Worm (Caenorhabditis elegans) whole organism, midembryonic: Measurements from ENCODE around the gene col-154.

Experiments
- T22C8.4 ChIP-seq: fragments of 200-800 bp; sonication (Bioruptor generic); IDR thresholded peaks from 2 replicates; pipeline ENCODE4 v1.3.6; 2022; ENCODE audit warnings: missing genetic modification characterization, missing compliant biosample characterization
- cog-1 ChIP-seq: sonication (generic microtip); optimal IDR thresholded peaks from 2 replicates; lab custom pipeline; 2016; ENCODE audit warnings: missing genetic modification characterization, missing compliant biosample characterization
- flt-1 ChIP-seq: fragments of 200-800 bp; sonication (Bioruptor generic); IDR thresholded peaks from 2 replicates; pipeline ENCODE4 v1.3.6; 2022; ENCODE audit warnings: missing genetic modification characterization, missing compliant biosample characterization
- klf-2 ChIP-seq: fragments of 200-800 bp; sonication (Bioruptor generic); conservative IDR thresholded peaks from 2 replicates; pipeline ENCODE4 v1.3.6; 2022; ENCODE audit warnings: missing genetic modification reagents, missing genetic modification characterization, missing compliant biosample characterization
- med-1 ChIP-seq: sonication (generic microtip); optimal IDR thresholded peaks from 2 replicates; lab custom pipeline; 2017; ENCODE audit warnings: missing genetic modification characterization, mild to moderate bottlenecking, missing compliant biosample characterization, antibody characterized with exemption, missing genetic modification reagents; ENCODE audit not compliant: insufficient read depth
- ref-1 ChIP-seq: fragments of 200-800 bp; sonication (Bioruptor generic); conservative IDR thresholded peaks from 2 replicates; pipeline ENCODE4 v1.3.6; 2022; ENCODE audit warnings: missing genetic modification reagents, missing genetic modification characterization, missing compliant biosample characterization
- tab-1 ChIP-seq: fragments of 200-800 bp; sonication (Bioruptor generic); IDR thresholded peaks from 2 replicates; pipeline ENCODE4 v1.3.6; 2022; ENCODE audit warnings: missing genetic modification characterization, missing compliant biosample characterization
- ztf-23 ChIP-seq: fragments of 200-800 bp; sonication (Bioruptor generic); IDR thresholded peaks from 2 replicates; pipeline ENCODE4 v1.3.6; 2022; ENCODE audit warnings: missing genetic modification reagents, missing genetic modification characterization, missing compliant biosample characterization
- ztf-29 ChIP-seq: fragments of 200-800 bp; sonication (Bioruptor generic); IDR thresholded peaks from 2 replicates; pipeline ENCODE4 v1.3.6; 2022; ENCODE audit warnings: missing genetic modification reagents, missing genetic modification characterization, missing compliant biosample characterization

Gene col-154

DNA sequence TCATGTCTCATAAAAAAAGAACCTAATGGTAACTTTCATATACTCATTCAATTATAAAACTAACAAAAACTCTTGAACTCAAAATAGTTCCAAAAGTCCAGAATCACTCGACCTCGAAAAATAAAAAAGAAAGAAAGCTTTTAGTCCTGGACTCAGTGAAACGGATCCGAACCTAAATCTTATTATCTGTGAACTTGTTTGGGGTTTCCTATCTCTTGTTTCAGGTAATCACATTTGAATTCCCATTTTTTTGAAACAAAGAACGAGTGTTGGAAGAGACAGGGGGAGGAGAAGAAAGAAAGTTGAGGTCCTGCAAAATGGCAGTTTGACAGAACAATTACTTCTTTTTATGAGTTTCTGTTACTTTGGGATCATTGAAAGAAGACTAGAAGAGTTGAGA is 30.9 kb upstream of the col-154 start:
- TF ChIP-seq ztf-23 (GFP tag; lab: Robert Waterston, UW) (no peak), T22C8.4 (GFP tag; lab: Robert Waterston, UW) (no peak), klf-2 (GFP tag; lab: Robert Waterston, UW) (no peak), tab-1 (no peak), flt-1 (GFP tag; lab: Robert Waterston, UW) (no peak), cog-1 (tag; lab: Kevin White, UChicago) (no peak), ref-1 (GFP tag; lab: Robert Waterston, UW) (no peak), med-1 (GFP tag; lab: Kevin White, UChicago) (no peak), ztf-29 (GFP tag; lab: Robert Waterston, UW) (no peak)

DNA sequence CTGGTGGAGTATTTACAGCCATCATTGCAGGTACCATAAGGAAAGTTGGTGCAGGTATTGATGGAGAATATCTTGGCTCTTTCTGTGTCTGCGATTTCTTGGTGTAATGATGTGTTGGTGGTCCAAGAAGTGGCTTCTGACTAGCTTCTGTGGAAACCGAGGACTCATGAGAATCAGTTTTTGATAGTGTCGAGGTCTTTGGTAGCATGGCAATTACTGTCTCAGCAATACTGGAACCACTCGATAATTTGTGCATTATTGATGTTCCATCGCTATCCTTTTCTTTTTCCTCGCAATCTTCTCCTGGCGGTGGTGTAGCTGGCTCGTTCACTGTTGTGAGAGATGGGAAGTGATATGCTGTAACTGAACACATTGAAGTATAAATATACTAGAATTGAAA is 21.6 kb upstream of the col-154 start:
- TF ChIP-seq flt-1 (GFP tag; lab: Robert Waterston, UW): no peak

DNA sequence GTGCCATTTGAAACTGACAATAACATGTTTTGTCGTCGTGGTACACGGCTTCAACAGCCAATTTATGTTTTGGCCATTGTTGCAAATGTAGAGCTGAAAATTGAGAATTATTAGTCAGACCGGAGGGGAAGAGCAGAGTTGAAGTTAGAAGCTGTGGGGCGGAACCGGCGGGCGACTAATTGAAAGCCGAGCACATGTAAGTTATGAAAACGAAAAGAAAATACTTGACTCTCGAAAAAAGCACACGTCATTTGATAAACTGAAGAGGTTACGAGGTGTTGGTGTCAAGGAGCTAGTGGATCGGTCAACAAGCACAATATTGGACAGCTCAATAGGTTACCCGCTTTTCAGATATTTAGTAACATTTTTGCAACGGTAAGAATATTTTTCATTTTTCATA is 19.0 kb upstream of the col-154 start, which contains the start of gene dop-5:
TSS of gene dop-5 (minus strand) at position 101 of the 400 bp plus-strand sequence.
- TF ChIP-seq med-1 (GFP tag; lab: Kevin White, UChicago): no peak
- TF ChIP-seq T22C8.4 (GFP tag; lab: Robert Waterston, UW): no peak
- TF ChIP-seq cog-1 (tag; lab: Kevin White, UChicago): no peak
- no peak for TF ChIP-seq klf-2 (GFP tag; lab: Robert Waterston, UW)
- TF ChIP-seq flt-1 (GFP tag; lab: Robert Waterston, UW): no peak
- no peak for TF ChIP-seq tab-1
- TF ChIP-seq ztf-29 (GFP tag; lab: Robert Waterston, UW): no peak
- no peak for TF ChIP-seq ztf-23 (GFP tag; lab: Robert Waterston, UW)
- no peak for TF ChIP-seq ref-1 (GFP tag; lab: Robert Waterston, UW)

DNA sequence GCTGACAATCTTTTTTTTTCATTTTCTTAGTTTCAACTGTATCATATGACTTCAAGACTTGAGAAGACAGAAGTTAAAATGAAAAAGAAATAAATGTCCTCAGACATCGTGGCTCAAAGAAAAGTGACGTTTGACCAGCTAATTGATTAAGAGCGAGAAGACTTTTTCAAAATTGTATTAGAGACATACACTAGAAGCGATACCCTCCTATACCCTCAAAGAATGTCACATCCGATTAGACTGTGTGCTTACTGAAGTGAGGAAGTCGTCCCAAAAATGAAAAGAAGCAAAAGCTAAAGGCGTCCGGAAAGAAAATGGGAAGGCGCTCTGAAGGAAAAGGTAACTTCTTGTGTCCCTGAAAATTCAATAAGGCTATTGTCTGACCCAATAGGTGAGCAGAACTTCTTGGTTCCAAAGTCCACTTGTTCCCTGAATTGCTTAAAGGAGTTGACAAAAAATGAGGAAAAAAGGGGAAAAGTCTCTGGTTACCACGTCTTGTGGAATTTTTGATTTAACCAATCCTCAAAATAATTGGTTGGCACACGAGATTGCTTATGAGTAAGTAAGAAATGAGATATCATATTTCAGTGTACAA is 12.8 kb upstream of the col-154 start:
- TF ChIP-seq ztf-29 (GFP tag; lab: Robert Waterston, UW) (no peak), flt-1 (GFP tag; lab: Robert Waterston, UW) (no peak), klf-2 (GFP tag; lab: Robert Waterston, UW) (no peak), med-1 (GFP tag; lab: Kevin White, UChicago) (no peak), tab-1 (no peak), ztf-23 (GFP tag; lab: Robert Waterston, UW) (no peak), cog-1 (tag; lab: Kevin White, UChicago) (no peak), ref-1 (GFP tag; lab: Robert Waterston, UW) (no peak), T22C8.4 (GFP tag; lab: Robert Waterston, UW) (no peak)

DNA sequence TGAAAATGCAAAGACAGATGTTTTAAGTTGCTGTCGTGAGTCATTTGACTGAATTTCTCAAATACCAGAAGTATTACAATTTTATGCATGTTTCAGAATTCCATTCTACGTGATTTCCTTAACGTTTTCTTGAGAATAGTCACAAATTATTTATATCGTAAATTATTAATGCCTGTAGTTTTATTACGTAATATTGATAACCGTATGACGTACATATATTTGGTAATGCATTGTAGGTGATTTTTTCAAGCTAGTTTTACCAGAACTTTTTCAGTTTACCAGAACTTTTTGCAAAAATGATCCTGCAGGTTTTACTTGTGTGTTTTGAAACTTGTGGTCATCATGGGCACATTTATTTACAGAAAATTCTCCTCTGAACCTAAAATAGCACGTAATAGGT is 11.2 kb upstream of the col-154 start:
- TF ChIP-seq ztf-23 (GFP tag; lab: Robert Waterston, UW) (no peak), ztf-29 (GFP tag; lab: Robert Waterston, UW) (no peak), ref-1 (GFP tag; lab: Robert Waterston, UW) (no peak), cog-1 (tag; lab: Kevin White, UChicago) (no peak), med-1 (GFP tag; lab: Kevin White, UChicago) (no peak), flt-1 (GFP tag; lab: Robert Waterston, UW) (no peak), tab-1 (no peak), T22C8.4 (GFP tag; lab: Robert Waterston, UW) (no peak), klf-2 (GFP tag; lab: Robert Waterston, UW) (no peak)

DNA sequence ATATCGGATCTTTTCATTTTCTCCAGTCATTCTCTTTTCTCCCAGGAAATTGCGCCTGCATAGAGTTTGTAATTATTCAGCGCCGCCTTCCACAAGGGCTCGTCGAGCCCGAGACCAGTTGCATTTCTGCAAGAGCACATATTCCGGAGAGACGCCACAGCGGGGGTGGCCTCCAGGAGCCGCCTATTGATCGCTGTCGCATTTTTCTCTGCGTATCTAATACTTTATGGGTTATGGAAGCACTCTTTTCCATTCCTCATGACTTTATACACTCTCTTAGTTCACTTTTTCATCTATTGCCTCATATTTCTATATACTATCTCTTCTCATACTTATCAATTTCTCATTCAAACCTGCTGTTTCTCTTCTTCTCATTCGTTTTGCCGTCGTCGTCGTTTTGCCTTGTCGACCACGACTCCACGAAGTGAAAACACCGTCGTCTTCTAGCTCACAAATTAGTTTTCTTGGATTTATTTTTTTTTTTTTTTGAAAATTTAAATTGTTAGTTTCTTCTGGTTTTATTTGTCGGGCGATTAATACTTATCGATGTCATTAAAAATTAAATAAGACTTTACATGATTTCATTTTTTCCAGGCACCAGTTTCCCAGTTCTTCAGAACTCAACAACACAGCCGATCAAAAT is 9.9 kb upstream of the col-154 start, which contains the start of gene cnb-1:
TSS of gene cnb-1 (plus strand) at position 593 of the 643 bp plus-strand sequence.
- TF ChIP-seq flt-1 (GFP tag; lab: Robert Waterston, UW): no peak
- TF ChIP-seq T22C8.4 (GFP tag; lab: Robert Waterston, UW): peak; percentile 63

DNA sequence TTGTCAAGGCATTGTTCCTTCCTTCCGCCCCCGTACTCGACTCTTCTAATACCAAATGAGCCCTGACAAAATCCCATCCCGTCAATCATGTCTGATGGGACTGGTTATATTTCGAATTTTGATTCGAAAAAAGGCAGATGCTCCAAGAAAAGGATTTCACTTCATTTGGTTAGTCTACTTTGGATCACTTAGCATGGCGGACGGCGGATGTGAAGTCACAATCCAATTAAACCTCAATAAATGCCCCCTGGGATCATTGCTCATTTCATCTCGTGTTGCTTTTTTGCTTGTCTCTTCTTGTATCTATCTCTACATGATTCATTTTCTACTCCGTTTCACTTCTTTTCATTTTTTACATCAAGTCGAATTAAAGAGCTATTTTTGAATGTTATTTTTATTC is 5.8 kb upstream of the col-154 start:
- TF ChIP-seq med-1 (GFP tag; lab: Kevin White, UChicago): no peak
- TF ChIP-seq cog-1 (tag; lab: Kevin White, UChicago): no peak
- no peak for TF ChIP-seq ztf-23 (GFP tag; lab: Robert Waterston, UW)
- TF ChIP-seq T22C8.4 (GFP tag; lab: Robert Waterston, UW): no peak
- no peak for TF ChIP-seq tab-1
- TF ChIP-seq ref-1 (GFP tag; lab: Robert Waterston, UW): no peak
- TF ChIP-seq klf-2 (GFP tag; lab: Robert Waterston, UW): no peak
- TF ChIP-seq ztf-29 (GFP tag; lab: Robert Waterston, UW): no peak
- no peak for TF ChIP-seq flt-1 (GFP tag; lab: Robert Waterston, UW)

DNA sequence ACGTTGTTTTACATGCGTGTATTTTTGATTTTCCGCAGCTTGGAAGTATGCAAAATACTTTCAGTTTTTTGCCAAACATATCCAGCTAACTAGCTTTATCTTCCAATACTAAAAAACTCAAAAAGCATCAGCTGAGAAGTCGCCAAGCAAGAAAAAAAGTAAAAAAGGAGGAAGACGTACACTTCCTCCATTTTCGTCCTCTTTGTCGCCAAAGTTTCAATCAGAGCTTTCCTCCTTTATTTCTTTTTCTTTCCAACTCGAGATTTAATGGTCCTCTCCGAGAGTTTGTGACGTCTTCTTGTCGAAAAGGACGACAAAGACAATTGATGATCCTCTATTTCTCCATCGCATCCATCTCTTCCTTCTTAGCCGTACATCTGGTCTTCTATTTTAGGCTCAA is 4.6 kb upstream of the col-154 start:
- TF ChIP-seq ref-1 (GFP tag; lab: Robert Waterston, UW) (no peak), cog-1 (tag; lab: Kevin White, UChicago) (no peak), klf-2 (GFP tag; lab: Robert Waterston, UW) (no peak), tab-1 (no peak), ztf-23 (GFP tag; lab: Robert Waterston, UW) (no peak), T22C8.4 (GFP tag; lab: Robert Waterston, UW) (no peak), flt-1 (GFP tag; lab: Robert Waterston, UW) (no peak), ztf-29 (GFP tag; lab: Robert Waterston, UW) (no peak)

DNA sequence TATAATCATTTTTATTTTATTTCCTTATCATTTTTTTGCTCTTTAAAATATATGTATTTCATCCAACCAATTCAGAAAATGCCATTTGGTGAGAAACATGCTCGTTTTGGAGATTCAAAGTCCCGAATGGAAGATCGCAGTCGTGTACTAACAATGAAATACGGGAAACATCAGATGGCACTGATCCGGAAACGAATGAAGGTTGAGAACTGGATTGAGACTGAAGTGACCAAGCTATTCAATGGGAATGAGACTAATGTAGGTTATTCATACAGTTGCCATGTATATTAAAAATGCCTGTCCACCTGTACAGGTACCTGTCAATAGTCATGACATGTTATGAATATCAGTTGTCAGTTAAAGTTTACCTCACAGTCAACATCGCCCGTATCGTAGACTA is 2.1 kb upstream of the col-154 start, which contains the start of gene F55C10.5:
TSS of gene F55C10.5 (plus strand) at position 74 of the 400 bp plus-strand sequence.
- TF ChIP-seq tab-1: no peak
- no peak for TF ChIP-seq ztf-23 (GFP tag; lab: Robert Waterston, UW)
- TF ChIP-seq klf-2 (GFP tag; lab: Robert Waterston, UW): no peak
- TF ChIP-seq med-1 (GFP tag; lab: Kevin White, UChicago): no peak
- TF ChIP-seq T22C8.4 (GFP tag; lab: Robert Waterston, UW): no peak
- no peak for TF ChIP-seq flt-1 (GFP tag; lab: Robert Waterston, UW)
- TF ChIP-seq cog-1 (tag; lab: Kevin White, UChicago): no peak
- TF ChIP-seq ztf-29 (GFP tag; lab: Robert Waterston, UW): no peak
- no peak for TF ChIP-seq ref-1 (GFP tag; lab: Robert Waterston, UW)
